Fruit fly (Drosophila melanogaster): ENCODE measurements around the gene CG7888.
A peak's percentile ranks its signal among the peaks of the same experiment; 100 is the strongest.

CG7888 gene

DNA sequence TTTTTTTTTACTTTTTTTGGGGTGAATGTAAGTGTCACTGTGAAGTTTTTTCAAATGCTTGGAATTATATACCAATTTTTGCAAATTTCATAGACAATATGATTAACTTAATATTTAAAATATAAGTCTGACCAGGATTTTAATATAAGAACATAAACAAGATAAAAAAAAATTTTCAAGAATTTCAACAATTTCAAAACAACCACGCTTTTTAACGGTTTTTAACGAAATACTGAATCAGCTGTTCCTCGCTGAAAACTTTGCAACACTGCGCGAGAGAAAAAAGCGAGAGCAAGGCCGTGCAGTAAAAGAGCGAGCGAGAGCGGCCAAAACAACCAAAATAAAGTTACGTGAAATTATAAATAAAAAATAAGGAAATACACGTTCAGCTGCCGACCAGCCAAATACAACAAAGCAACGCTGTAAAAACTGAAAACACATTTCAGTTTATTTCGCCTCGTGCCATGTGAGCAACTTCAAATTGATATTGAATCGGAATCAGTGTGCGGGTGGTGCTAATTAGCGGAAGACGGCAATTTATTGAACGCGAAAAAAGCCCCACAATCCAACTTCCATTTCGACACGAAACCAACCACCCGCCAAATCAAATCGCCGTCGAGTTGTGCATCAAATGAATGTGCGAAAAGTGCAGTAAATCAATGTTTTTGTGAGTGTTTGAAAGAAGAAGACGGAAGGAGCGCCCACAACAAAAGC, 42.5 kb downstream of the CG7888 start, which contains the start of the genes CG46439, Iyd and CG33947 (continued):
- TF ChIP-seq az2 (GFP tag; optimal IDR thresholded peaks at IDR 0.05): no peak
- no peak for TF ChIP-seq gsb (GFP tag; IDR thresholded peaks at IDR 0.05)
- TF ChIP-seq Atf6 (GFP tag; IDR thresholded peaks at IDR 0.05): peak; percentile 56
- no peak for TF ChIP-seq fd64A (GFP tag; optimal IDR thresholded peaks at IDR 0.05)
- TF ChIP-seq Asciz (GFP tag; optimal IDR thresholded peaks at IDR 0.05): peak; percentile 9
- TF ChIP-seq CG14014 (GFP tag; IDR thresholded peaks at IDR 0.05): no peak
- TF ChIP-seq sens-2 (GFP tag; IDR thresholded peaks at IDR 0.05): no peak
- peak; percentile 52 for TF ChIP-seq yki (optimal IDR thresholded peaks at IDR 0.05)
- TF ChIP-seq Doc3 (GFP tag; IDR thresholded peaks at IDR 0.05; ENCODE audit: partially characterized antibody): 0 out of 3 replicates have a peak, but pooled peaks have one; percentile 31
- TF ChIP-seq dpn (GFP tag; optimal IDR thresholded peaks at IDR 0.05): no peak
- no peak for TF ChIP-seq CG6683 (GFP tag; optimal IDR thresholded peaks at IDR 0.05)
- TF ChIP-seq stc (GFP tag; IDR thresholded peaks at IDR 0.05): no peak
- TF ChIP-seq pb (GFP tag; optimal IDR thresholded peaks at IDR 0.05): no peak
- no peak for TF ChIP-seq CG17612 (GFP tag; IDR thresholded peaks at IDR 0.05)
- TF ChIP-seq Drgx (GFP tag; IDR thresholded peaks at IDR 0.05): peak; percentile 71
- no peak for TF ChIP-seq fru (optimal IDR thresholded peaks at IDR 0.05)
- no peak for TF ChIP-seq CG33213 (GFP tag; optimal IDR thresholded peaks at IDR 0.05)
- peak; percentile 13 for TF ChIP-seq Nf-YC (tag; optimal IDR thresholded peaks at IDR 0.05)
- TF ChIP-seq CG15601 (tag; optimal IDR thresholded peaks at IDR 0.05): no peak
- TF ChIP-seq ro (GFP tag; IDR thresholded peaks at IDR 0.05): no peak
- peak; percentile 50 for TF ChIP-seq CG13287 (GFP tag; IDR thresholded peaks at IDR 0.05; ENCODE audit: partially characterized antibody)
- TF ChIP-seq CG9437 (GFP tag; optimal IDR thresholded peaks at IDR 0.05): no peak
- TF ChIP-seq prd (optimal IDR thresholded peaks at IDR 0.05): no peak
- TF ChIP-seq prd (GFP tag; IDR thresholded peaks at IDR 0.05): no peak
- TF ChIP-seq CG8944 (GFP tag; optimal IDR thresholded peaks at IDR 0.05): no peak
- TF ChIP-seq Awh (GFP tag; IDR thresholded peaks at IDR 0.05): no peak
- TF ChIP-seq wor (GFP tag; IDR thresholded peaks at IDR 0.05): no peak
- peak; percentile 37 for TF ChIP-seq pros (GFP tag; optimal IDR thresholded peaks at IDR 0.05)
- TF ChIP-seq CG17802 (tag; optimal IDR thresholded peaks at IDR 0.05): no peak
- 0 out of 3 replicates have a peak, but pooled peaks have one; percentile 19 for TF ChIP-seq ken (GFP tag; IDR thresholded peaks at IDR 0.05)
- TF ChIP-seq vfl (GFP tag; optimal IDR thresholded peaks at IDR 0.05): no peak
- peak; percentile 24 for TF ChIP-seq CG7556 (GFP tag; optimal IDR thresholded peaks at IDR 0.05)
- no peak for TF ChIP-seq Adf1 (GFP tag; IDR thresholded peaks at IDR 0.05)
- no peak for TF ChIP-seq CG4730 (GFP tag; IDR thresholded peaks at IDR 0.05)
- no peak for TF ChIP-seq CG11085 (GFP tag; IDR thresholded peaks at IDR 0.05)
- no peak for TF ChIP-seq hth (optimal IDR thresholded peaks at IDR 0.05)
- TF ChIP-seq crol (GFP tag; IDR thresholded peaks at IDR 0.05): no peak
- TF ChIP-seq ERR (GFP tag; optimal IDR thresholded peaks at IDR 0.05): no peak
- TF ChIP-seq stwl (tag; optimal IDR thresholded peaks at IDR 0.05): peak; percentile 70
- no peak for TF ChIP-seq slou (GFP tag; optimal IDR thresholded peaks at IDR 0.05)
- TF ChIP-seq Sox102F (GFP tag; optimal IDR thresholded peaks at IDR 0.05): no peak
- peak in 1 of 2 experiments; percentile 77 for TF ChIP-seq bsh (GFP tag; optimal IDR thresholded peaks at IDR 0.05)
- no peak for TF ChIP-seq ase (GFP tag; IDR thresholded peaks at IDR 0.05)
- TF ChIP-seq CG6854 (GFP tag; optimal IDR thresholded peaks at IDR 0.05): no peak
- peak; percentile 71 for TF ChIP-seq CG15514 (GFP tag; optimal IDR thresholded peaks at IDR 0.05)
- TF ChIP-seq CG2129 (GFP tag; IDR thresholded peaks at IDR 0.05; ENCODE audit: partially characterized antibody): no peak
- no peak for TF ChIP-seq Tbp (GFP tag; optimal IDR thresholded peaks at IDR 0.05)
- no peak for TF ChIP-seq CG6791 (GFP tag; IDR thresholded peaks at IDR 0.05; ENCODE audit: partially characterized antibody)
- TF ChIP-seq TFAM (GFP tag; optimal IDR thresholded peaks at IDR 0.05): no peak
- TF ChIP-seq H2.0 (GFP tag; IDR thresholded peaks at IDR 0.05): no peak
- TF ChIP-seq psq (GFP tag; optimal IDR thresholded peaks at IDR 0.05): no peak
- no peak for TF ChIP-seq sd (tag; optimal IDR thresholded peaks at IDR 0.05)

Measured in whole organism, embryonic.